Worm (Caenorhabditis elegans): ENCODE measurements around the gene msrp-5.
"Not testable (repeated sequence)": the region's sequence is repeated elsewhere in the genome, so short reads cannot be mapped to it uniquely, and the experiment has no call there.

The msrp-5 gene

ce11 chrII:2610202-2610912 lies 6.4 kb upstream of the msrp-5 start, which contains the start of gene sri-38:
TSS of gene sri-38 (plus strand) at chrII:2610862.
- TF ChIP-seq zfh-2 (GFP tag; conservative IDR thresholded peaks at IDR 0.05) (0 out of 2 replicates have a peak, but pooled peaks have one; percentile 54), nhr-80 (tag; optimal IDR thresholded peaks at IDR 0.05) (peak; percentile 67), ekl-4 (GFP tag; IDR thresholded peaks at IDR 0.05) (no peak), nfya-1 (tag; optimal IDR thresholded peaks at IDR 0.05; ENCODE audit: borderline replicate concordance, insufficient read depth) (no peak), dox-1 (GFP tag; IDR thresholded peaks at IDR 0.05) (peak; percentile 63; the same call in 1 of the 2 replicates), zim-3 (tag; optimal IDR thresholded peaks at IDR 0.05) (no peak), B0035.1 (tag; optimal IDR thresholded peaks at IDR 0.05) (no peak), atf-7 (tag; optimal IDR thresholded peaks at IDR 0.05) (peak; percentile 56)

- TF ChIP-seq ztf-28 (GFP tag; IDR thresholded peaks at IDR 0.05): 0 out of 2 replicates have a peak, but pooled peaks have one; percentile 9
- TF ChIP-seq ZK185.1 (tag; optimal IDR thresholded peaks at IDR 0.05; ENCODE audit: poor library complexity, severe bottlenecking): no peak
These were observed 5.7 kb upstream of the msrp-5 start for ce11 chrII:2611009-2611408.

DNA sequence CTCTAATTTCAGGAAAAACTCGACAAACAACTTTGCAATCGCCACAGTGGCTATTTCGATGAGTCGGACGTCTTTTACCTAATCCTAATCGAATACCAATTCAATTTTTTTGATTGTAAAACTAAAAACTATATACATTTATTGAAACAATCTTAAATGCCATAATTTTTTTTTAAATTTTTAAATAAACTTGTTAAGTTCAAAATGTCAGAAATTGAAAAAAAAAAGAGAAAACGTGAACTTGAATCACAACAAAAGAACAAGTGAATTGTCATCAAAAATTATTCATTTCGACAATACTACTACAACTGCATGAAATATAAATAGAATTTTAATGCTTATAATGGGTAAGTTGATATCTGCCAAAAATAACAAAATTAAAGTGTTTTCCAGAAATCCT lies 4.5 kb upstream of the msrp-5 start, which contains the start of gene D2062.13:
Gene D2062.13 (plus strand): TSS at position 301 of the 400 bp plus-strand sequence.
- TF ChIP-seq zim-3 (tag; optimal IDR thresholded peaks at IDR 0.05); F23B12.7 (tag; optimal IDR thresholded peaks at IDR 0.05; ENCODE audit: insufficient read depth); F33H1.4 (GFP tag; IDR thresholded peaks at IDR 0.05): not testable (repeated sequence)

- TF ChIP-seq hmg-20 (GFP tag; IDR thresholded peaks at IDR 0.05); ceh-40 (GFP tag; IDR thresholded peaks at IDR 0.05); gei-17 (GFP tag; optimal IDR thresholded peaks at IDR 0.05): not testable (repeated sequence)
These were observed 2.4 kb downstream of the msrp-5 start, which contains the start of gene msrp-6 for ce11 chrII:2619148-2619547. TSS of gene msrp-6 (plus strand) at chrII:2619448.

ce11 chrII:2622480-2622879 lies 5.7 kb downstream of the msrp-5 start, which contains the start of gene D2062.5:
TSS of gene D2062.5 (plus strand) at chrII:2622780.
- TF ChIP-seq nfya-2 (GFP tag; IDR thresholded peaks at IDR 0.05): no peak

ce11 chrII:2622936-2623452 lies 6.3 kb downstream of the msrp-5 start, which contains the start of gene D2062.4:
TSS of gene D2062.4 (plus strand) at chrII:2623402.
- TF ChIP-seq somi-1 (GFP tag; optimal IDR thresholded peaks at IDR 0.05); dpl-1 (GFP tag; optimal IDR thresholded peaks at IDR 0.05); nhr-90 (tag; optimal IDR thresholded peaks at IDR 0.05): not testable (repeated sequence)

DNA sequence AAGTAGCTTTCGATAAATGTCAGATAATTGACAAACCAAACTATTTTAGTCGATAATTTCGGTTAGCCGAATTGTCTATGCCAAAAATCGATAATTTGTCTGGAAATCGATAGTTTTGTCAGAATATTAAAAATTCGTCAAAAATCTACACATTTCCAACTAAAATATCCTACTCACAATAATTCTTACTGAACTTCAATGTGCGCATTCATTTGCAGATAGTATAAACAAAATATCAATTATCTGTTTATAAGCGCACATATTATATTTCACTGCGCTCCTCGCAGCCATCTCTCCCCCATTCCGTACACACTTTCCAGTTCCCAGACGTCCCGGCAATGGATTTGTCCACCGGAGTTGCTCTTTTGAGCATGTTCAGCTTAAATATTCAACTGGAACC lies 8.1 kb downstream of the msrp-5 start, which contains the start of gene lgc-28:
Gene lgc-28 (plus strand): TSS at position 301 of the 400 bp plus-strand sequence.
- TF ChIP-seq attf-6 (GFP tag; IDR thresholded peaks at IDR 0.05) (no peak), F33H1.4 (GFP tag; IDR thresholded peaks at IDR 0.05) (no peak), lag-1 (GFP tag; IDR thresholded peaks at IDR 0.05) (no peak), F39B2.1 (GFP tag; IDR thresholded peaks at IDR 0.05) (no peak), rec-8 (tag; optimal IDR thresholded peaks at IDR 0.05) (no peak), lin-26 (GFP tag; IDR thresholded peaks at IDR 0.05) (no peak), xnd-1 (tag; optimal IDR thresholded peaks at IDR 0.05) (no peak), snpc-3.4 (tag; optimal IDR thresholded peaks at IDR 0.05) (no peak), cebp-2 (GFP tag; IDR thresholded peaks at IDR 0.05) (no peak), madf-6 (GFP tag; IDR thresholded peaks at IDR 0.05) (no peak), B0336.3 (GFP tag; IDR thresholded peaks at IDR 0.05) (no peak), T26A5.8 (tag; optimal IDR thresholded peaks at IDR 0.05) (no peak), tbx-9 (tag; optimal IDR thresholded peaks at IDR 0.05; ENCODE audit: borderline replicate concordance) (no peak), mcd-1 (GFP tag; IDR thresholded peaks at IDR 0.05) (no peak), hlh-26 (GFP tag; conservative IDR thresholded peaks at IDR 0.05) (no peak), F57A8.1 (GFP tag; optimal IDR thresholded peaks at IDR 0.05) (no peak), Y53F4B.3 (GFP tag; IDR thresholded peaks at IDR 0.05) (no peak), sptf-2 (GFP tag; optimal IDR thresholded peaks at IDR 0.05) (no peak)
